Worm (Caenorhabditis elegans) whole organism, L4 larva: ENCODE measurements around the gene F55C12.4.

Experiments used
- F10B5.3 ChIP-seq: sonication (generic microtip); optimal IDR thresholded peaks from 2 replicates; lab custom pipeline; 2016; ENCODE audit warnings: mild to moderate bottlenecking, missing genetic modification characterization, missing compliant biosample characterization
- Y48G9A.11 ChIP-seq: fragments of 200-800 bp; sonication (Bioruptor generic); IDR thresholded peaks from 2 replicates; pipeline ENCODE4 v1.3.6; 2022; ENCODE audit warnings: missing genetic modification reagents, missing genetic modification characterization, missing compliant biosample characterization
- Y5F2A.4 ChIP-seq: fragments of 200-800 bp; sonication (Bioruptor generic); optimal IDR thresholded peaks from 2 replicates; lab custom pipeline; 2018; ENCODE audit warnings: mild to moderate bottlenecking, missing genetic modification characterization, missing compliant biosample characterization
- ZK337.2 ChIP-seq: fragments of 200-800 bp; sonication (Bioruptor generic); IDR thresholded peaks from 2 replicates; pipeline ENCODE4 v1.3.6; 2022; ENCODE audit warnings: missing genetic modification reagents, missing genetic modification characterization, missing compliant biosample characterization
- ZK546.5 ChIP-seq, 2 experiments: sonication (generic microtip); optimal IDR thresholded peaks; 2 replicates each; lab custom pipeline; 2017; ENCODE audit warnings: missing biosample characterization in 2 of 2, missing genetic modification characterization in 2 of 2
- aha-1 ChIP-seq: fragments of 150-350 bp; peaks from one replicate; lab custom pipeline; 2014; ENCODE audit warnings: missing biosample characterization, missing genetic modification characterization
- attf-4 ChIP-seq: sonication (generic microtip); optimal IDR thresholded peaks from 3 replicates; lab custom pipeline; 2017; ENCODE audit warnings: missing biosample characterization, missing genetic modification characterization
- ceh-32 ChIP-seq: sonication (generic microtip); optimal IDR thresholded peaks from 2 replicates; lab custom pipeline; 2016; ENCODE audit warnings: mild to moderate bottlenecking, missing genetic modification characterization, missing compliant biosample characterization; ENCODE audit not compliant: poor library complexity
- ceh-62 ChIP-seq: sonication (generic microtip); optimal IDR thresholded peaks from 2 replicates; lab custom pipeline; 2017; ENCODE audit warnings: missing biosample characterization, missing genetic modification characterization
- ctbp-1 ChIP-seq: fragments of 200-800 bp; sonication (Bioruptor generic); IDR thresholded peaks from 2 replicates; pipeline ENCODE4 v1.3.6; 2022; ENCODE audit warnings: missing genetic modification reagents, missing genetic modification characterization, missing compliant biosample characterization
- daf-12 ChIP-seq: fragments of 150-350 bp; optimal IDR thresholded peaks from 2 replicates; lab custom pipeline; 2014; ENCODE audit warnings: missing biosample characterization, missing genetic modification reagents, missing genetic modification characterization
- dmd-6 ChIP-seq: fragments of 200-800 bp; sonication (Bioruptor generic); IDR thresholded peaks from 2 replicates; pipeline ENCODE4 v1.3.6; 2022; ENCODE audit warnings: missing genetic modification reagents, missing genetic modification characterization, missing compliant biosample characterization
- dmd-8 ChIP-seq: fragments of 200-800 bp; sonication (Bioruptor generic); IDR thresholded peaks from 2 replicates; pipeline ENCODE4 v1.3.6; 2022; ENCODE audit warnings: missing genetic modification characterization, missing compliant biosample characterization
- dmd-9 ChIP-seq: fragments of 200-800 bp; sonication (Bioruptor generic); IDR thresholded peaks from 2 replicates; pipeline ENCODE4 v1.3.6; 2022; ENCODE audit warnings: missing genetic modification reagents, missing genetic modification characterization, missing compliant biosample characterization
- dpl-1 ChIP-seq: fragments of 150-350 bp; optimal IDR thresholded peaks from 2 replicates; lab custom pipeline; 2014; ENCODE audit warnings: missing biosample characterization, missing genetic modification reagents, missing genetic modification characterization
- dve-1 ChIP-seq: sonication (generic microtip); optimal IDR thresholded peaks from 2 replicates; lab custom pipeline; 2017; ENCODE audit warnings: antibody characterized with exemption, mild to moderate bottlenecking, missing genetic modification characterization, missing compliant biosample characterization; ENCODE audit not compliant: insufficient read depth
- fos-1 ChIP-seq: fragments of 150-350 bp; optimal IDR thresholded peaks from 2 replicates; lab custom pipeline; 2014; ENCODE audit warnings: missing biosample characterization, missing genetic modification characterization
- hif-1 ChIP-seq, 2 experiments: sonication (generic microtip); optimal IDR thresholded peaks; 2 replicates each; lab custom pipeline; 2016 to 2017; ENCODE audit warnings: missing compliant biosample characterization in 2 of 2, missing genetic modification characterization in 2 of 2, missing genetic modification reagents in 2 of 2, missing genotype in 2 of 2, mild to moderate bottlenecking in 1 of 2
- lin-38 ChIP-seq: fragments of 200-800 bp; sonication (Bioruptor generic); IDR thresholded peaks from 2 replicates; pipeline ENCODE4 v1.3.6; 2022; ENCODE audit warnings: missing genetic modification reagents, missing genetic modification characterization, missing compliant biosample characterization
- lin-39 ChIP-seq: fragments of 150-350 bp; optimal IDR thresholded peaks from 2 replicates; lab custom pipeline; 2014; ENCODE audit warnings: missing biosample characterization, missing genetic modification reagents, missing genetic modification characterization
- lir-3 ChIP-seq: sonication (generic microtip); optimal IDR thresholded peaks from 2 replicates; lab custom pipeline; 2016; ENCODE audit warnings: mild to moderate bottlenecking, missing genetic modification characterization, missing compliant biosample characterization
- lsy-2 ChIP-seq, 2 experiments: fragments of 150-350 bp in 1 of 2; sonication (generic microtip) in 1 of 2; optimal IDR thresholded peaks; 2 replicates each; lab custom pipeline; 2014 to 2017; ENCODE audit warnings: missing biosample characterization in 2 of 2, missing genetic modification characterization in 2 of 2
- madf-9 ChIP-seq: fragments of 200-800 bp; sonication (Bioruptor generic); conservative IDR thresholded peaks from 2 replicates; pipeline ENCODE4 v1.3.6; 2022; ENCODE audit warnings: missing genetic modification reagents, missing genetic modification characterization, missing compliant biosample characterization
- mdl-1 ChIP-seq, 2 experiments: fragments of 150-350 bp in 1 of 2; sonication (generic microtip) in 1 of 2; optimal IDR thresholded peaks; 2 replicates each; lab custom pipeline; 2014 to 2017; ENCODE audit warnings: missing biosample characterization in 2 of 2, missing genetic modification characterization in 2 of 2
- mep-1 ChIP-seq: fragments of 150-350 bp; sonication (generic microtip); optimal IDR thresholded peaks from 3 replicates; lab custom pipeline; 2014; ENCODE audit warnings: missing biosample characterization, missing genetic modification characterization
- mes-2 ChIP-seq: sonication (generic microtip); optimal IDR thresholded peaks from 2 replicates; lab custom pipeline; 2016; ENCODE audit warnings: missing genotype, mild to moderate bottlenecking, missing genetic modification characterization, missing compliant biosample characterization; ENCODE audit not compliant: poor library complexity, severe bottlenecking
- mxl-2 ChIP-seq: fragments of 200-800 bp; sonication (Bioruptor generic); conservative IDR thresholded peaks from 2 replicates; pipeline ENCODE4 v1.3.6; 2022; ENCODE audit warnings: missing genetic modification reagents, missing genetic modification characterization, missing compliant biosample characterization
- nhr-10 ChIP-seq: fragments of 150-350 bp; optimal IDR thresholded peaks from 2 replicates; lab custom pipeline; 2014; ENCODE audit warnings: missing biosample characterization, missing genetic modification characterization
- nhr-102 ChIP-seq: sonication (generic microtip); optimal IDR thresholded peaks from 2 replicates; lab custom pipeline; 2016; ENCODE audit warnings: mild to moderate bottlenecking, missing genetic modification characterization, moderate library complexity, missing compliant biosample characterization
- nhr-25 ChIP-seq: sonication (generic microtip); optimal IDR thresholded peaks from 2 replicates; lab custom pipeline; 2017; ENCODE audit warnings: missing genetic modification characterization, mild to moderate bottlenecking, missing compliant biosample characterization, antibody characterized with exemption, moderate library complexity, borderline replicate concordance; ENCODE audit not compliant: insufficient read depth
- nhr-28 ChIP-seq: fragments of 150-350 bp; optimal IDR thresholded peaks from 2 replicates; lab custom pipeline; 2014; ENCODE audit warnings: missing biosample characterization, missing genetic modification characterization
- nhr-41 ChIP-seq: fragments of 200-800 bp; sonication (Bioruptor generic); IDR thresholded peaks from 2 replicates; pipeline ENCODE4 v1.3.6; 2022; ENCODE audit warnings: missing genetic modification reagents, missing genetic modification characterization, missing compliant biosample characterization
- pqm-1 ChIP-seq: sonication (generic microtip); optimal IDR thresholded peaks from 2 replicates; lab custom pipeline; 2017; ENCODE audit warnings: missing biosample characterization, missing genetic modification characterization
- sdz-12 ChIP-seq: fragments of 200-800 bp; sonication (Bioruptor generic); optimal IDR thresholded peaks from 2 replicates; lab custom pipeline; 2018; ENCODE audit warnings: mild to moderate bottlenecking, missing genetic modification characterization, missing compliant biosample characterization
- snpc-1.2 ChIP-seq: fragments of 200-800 bp; sonication (Bioruptor generic); IDR thresholded peaks from 2 replicates; pipeline ENCODE4 v1.3.6; 2022; ENCODE audit warnings: missing genetic modification reagents, missing genetic modification characterization, missing compliant biosample characterization
- spr-1 ChIP-seq: sonication (generic microtip); optimal IDR thresholded peaks from 2 replicates; lab custom pipeline; 2016; ENCODE audit warnings: mild to moderate bottlenecking, missing genetic modification characterization, missing compliant biosample characterization
- tra-1 ChIP-seq: fragments of 200-800 bp; sonication (Bioruptor generic); IDR thresholded peaks from 2 replicates; pipeline ENCODE4 v1.3.6; 2022; ENCODE audit warnings: missing genetic modification reagents, missing genetic modification characterization, missing compliant biosample characterization
- unc-130 ChIP-seq: sonication (generic microtip); optimal IDR thresholded peaks from 2 replicates; lab custom pipeline; 2016; ENCODE audit warnings: missing genetic modification reagents, missing genetic modification characterization, missing compliant biosample characterization
- unc-62 ChIP-seq, 3 experiments: fragments of 150-350 bp in 1 of 3; sonication (generic microtip); optimal IDR thresholded peaks in 2 of 3; peaks in 1 of 3; 1 replicate in 1 of 3; 2 replicates in 2 of 3; lab custom pipeline; 2014 to 2017; ENCODE audit warnings: missing biosample characterization in 3 of 3, missing genetic modification characterization in 3 of 3, missing genetic modification reagents in 3 of 3, missing genotype in 1 of 3
- vab-7 ChIP-seq: fragments of 200-800 bp; sonication (Bioruptor generic); IDR thresholded peaks from 2 replicates; pipeline ENCODE4 v1.3.6; 2022; ENCODE audit warnings: missing genetic modification reagents, missing genetic modification characterization, missing compliant biosample characterization

The F55C12.4 gene

DNA sequence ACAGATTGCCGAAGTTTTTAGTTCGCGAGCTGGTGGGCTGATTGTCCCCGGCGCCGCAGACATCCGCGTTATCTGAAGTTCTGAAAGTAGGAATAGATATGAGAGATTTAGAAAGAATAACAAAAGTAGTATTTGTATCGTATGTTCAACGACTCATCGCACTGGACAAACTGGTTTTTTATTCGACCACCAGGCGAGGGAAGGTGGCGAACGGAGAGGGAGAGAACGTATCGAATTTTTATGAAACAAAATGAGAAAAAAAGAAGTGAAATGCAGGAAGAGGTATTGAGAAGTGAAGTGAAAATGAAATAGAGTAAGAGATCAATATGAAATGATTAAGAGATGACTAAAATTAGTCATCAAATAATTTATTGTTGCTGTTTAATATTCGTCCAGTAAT is 30.9 kb downstream of the F55C12.4 start, which contains the start of gene tbc-2:
TSS of gene tbc-2 (minus strand) at position 80 of the 400 bp plus-strand sequence.
- no peak for TF ChIP-seq mep-1
- TF ChIP-seq fos-1 (tag; lab: Kevin White, UChicago) = no peak
- TF ChIP-seq ceh-62 (tag; lab: Kevin White, UChicago) = no peak
- TF ChIP-seq nhr-28 = peak; percentile 36
- TF ChIP-seq ZK546.5 (tag; optimal IDR thresholded peaks at IDR 0.05; lab: Kevin White, UChicago) = no peak
- TF ChIP-seq dmd-6 = no peak
- no peak for TF ChIP-seq F10B5.3 (tag; lab: Kevin White, UChicago)
- TF ChIP-seq nhr-25 (tag; lab: Kevin White, UChicago) = no peak
- no peak for TF ChIP-seq sdz-12
- TF ChIP-seq mdl-1 (tag; optimal IDR thresholded peaks at IDR 0.05; lab: Kevin White, UChicago) = no peak
- peak in 1 of 2 experiments; percentile 51 for TF ChIP-seq unc-62 (GFP tag; optimal IDR thresholded peaks at IDR 0.05 in 1 of 2; lab: Kevin White, UChicago)
- no peak for TF ChIP-seq unc-62 (tag; optimal IDR thresholded peaks at IDR 0.05; lab: Kevin White, UChicago)
- no peak for TF ChIP-seq Y5F2A.4 (GFP tag; lab: Kevin White, UChicago)
- TF ChIP-seq, all 104 proteins: peak for 2

DNA sequence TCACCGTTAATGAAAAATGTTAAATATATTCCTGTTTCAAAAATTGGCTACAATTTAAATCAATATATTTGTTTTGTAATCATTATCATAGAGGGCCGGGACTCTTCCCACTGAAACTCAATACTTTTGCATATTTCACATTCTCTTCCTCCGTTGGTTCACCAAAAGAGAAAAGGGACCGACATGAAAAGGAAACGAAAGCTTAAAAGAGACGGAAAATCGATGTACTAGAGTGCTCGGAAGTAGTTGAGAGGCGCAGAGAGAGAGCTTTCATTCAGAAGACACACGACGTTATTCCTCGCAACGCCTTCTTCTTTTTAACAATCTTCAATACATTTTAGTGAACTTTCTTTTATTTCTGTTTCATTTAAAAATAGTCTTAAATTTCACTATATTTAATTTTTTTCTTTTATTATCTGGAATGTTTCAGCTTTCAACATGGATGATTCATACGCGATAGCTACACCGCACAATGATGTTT is 37.9 kb downstream of the F55C12.4 start, which contains the start of gene ehs-1:
TSS of gene ehs-1 (plus strand) at position 431 of the 481 bp plus-strand sequence.
- TF ChIP-seq hif-1 (tag; optimal IDR thresholded peaks at IDR 0.05; lab: Kevin White, UChicago) (no peak), sdz-12 (no peak), spr-1 (no peak), lir-3 (tag; lab: Kevin White, UChicago) (no peak), dmd-8 (no peak), ceh-32 (tag; lab: Kevin White, UChicago) (no peak), ctbp-1 (GFP tag; lab: Robert Waterston, UW) (0 out of 2 replicates have a peak, but pooled peaks have one; percentile 10), dpl-1 (GFP tag; lab: Kevin White, UChicago) (peak; percentile 2), dve-1 (tag; lab: Kevin White, UChicago) (no peak), nhr-10 (tag; lab: Kevin White, UChicago) (no peak), dmd-9 (no peak), unc-62 (GFP tag; optimal IDR thresholded peaks at IDR 0.05 in 1 of 2; lab: Kevin White, UChicago) (no peak), unc-62 (tag; optimal IDR thresholded peaks at IDR 0.05; lab: Kevin White, UChicago) (no peak), lsy-2 (tag; optimal IDR thresholded peaks at IDR 0.05; lab: Kevin White, UChicago) (peak in 1 of 2 experiments; percentile 19), nhr-41 (GFP tag; lab: Robert Waterston, UW) (no peak), daf-12 (tag; lab: Kevin White, UChicago) (no peak)

DNA sequence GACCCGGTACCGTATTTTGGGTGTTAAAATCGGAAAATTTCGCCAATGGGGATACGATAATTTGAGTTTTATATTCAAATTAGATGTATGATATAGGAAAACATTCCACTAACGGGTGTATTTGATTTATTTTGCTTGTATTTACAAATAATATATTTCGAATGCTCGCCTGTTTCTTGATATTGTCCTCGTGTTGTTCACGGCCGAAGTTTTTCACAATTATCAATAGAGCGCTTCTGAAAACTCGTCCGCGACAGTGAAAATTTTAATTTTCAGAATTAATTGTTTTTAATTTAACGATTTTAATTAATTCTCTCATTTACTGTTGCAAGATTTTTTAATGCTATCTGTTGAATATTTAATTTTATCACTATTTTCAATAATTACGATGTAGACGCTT is 38.6 kb downstream of the F55C12.4 start:
- TF ChIP-seq lin-39 (tag; lab: Kevin White, UChicago) = no peak
- TF ChIP-seq attf-4 (tag; lab: Kevin White, UChicago) = no peak
- TF ChIP-seq unc-130 (GFP tag; lab: Kevin White, UChicago) = peak; percentile 91
- TF ChIP-seq dmd-9 = 0 out of 2 replicates have a peak, but pooled peaks have one; percentile 40
- TF ChIP-seq dmd-6 = peak; percentile 34
- TF ChIP-seq mes-2 (tag; lab: Kevin White, UChicago) = peak; percentile 97
- TF ChIP-seq hif-1 (tag; optimal IDR thresholded peaks at IDR 0.05; lab: Kevin White, UChicago) = peak in 1 of 2 experiments; percentile 54
- TF ChIP-seq pqm-1 (tag; lab: Kevin White, UChicago) = no peak
- TF ChIP-seq tra-1 (GFP tag; lab: Robert Waterston, UW) = 0 out of 2 replicates have a peak, but pooled peaks have one; percentile 21
- TF ChIP-seq snpc-1.2 (GFP tag; lab: Robert Waterston, UW) = 0 out of 2 replicates have a peak, but pooled peaks have one; percentile 9
- TF ChIP-seq vab-7 (GFP tag; lab: Robert Waterston, UW) = 0 out of 2 replicates have a peak, but pooled peaks have one; percentile 23
- peak; percentile 25; the same call in 1 of the 2 replicates for TF ChIP-seq Y48G9A.11
- TF ChIP-seq nhr-28 = peak; percentile 22
- TF ChIP-seq aha-1 (tag; lab: Kevin White, UChicago) = peak; percentile 30
- TF ChIP-seq dpl-1 (GFP tag; lab: Kevin White, UChicago) = peak; percentile 24
- peak; percentile 90 for TF ChIP-seq lin-38 (GFP tag; lab: Robert Waterston, UW)
- TF ChIP-seq nhr-102 (tag; lab: Kevin White, UChicago) = no peak
- TF ChIP-seq ZK337.2 (GFP tag; lab: Robert Waterston, UW) = 0 out of 2 replicates have a peak, but pooled peaks have one; percentile 62
- TF ChIP-seq mxl-2 (GFP tag; lab: Robert Waterston, UW) = no peak
- peak; percentile 47; the same call in 1 of the 2 replicates for TF ChIP-seq madf-9
- TF ChIP-seq, all 104 proteins: peak for 15
